Fruit fly (Drosophila melanogaster): ENCODE measurements around the gene LeuRS.

LeuRS gene

dm6 chr2L:3479697-3480442 lies 34.6 kb downstream of the LeuRS start (continued):
- no peak for TF ChIP-seq Abd-B (GFP tag; optimal IDR thresholded peaks at IDR 0.05)
- no peak for TF ChIP-seq pb (GFP tag; optimal IDR thresholded peaks at IDR 0.05)
- TF ChIP-seq ftz-f1 (GFP tag; optimal IDR thresholded peaks at IDR 0.05), result no peak
- no peak for TF ChIP-seq CG10959 (GFP tag; IDR thresholded peaks at IDR 0.05)
- no peak for TF ChIP-seq CG10321 (GFP tag; IDR thresholded peaks at IDR 0.05)
- no peak for TF ChIP-seq CG11723 (GFP tag; optimal IDR thresholded peaks at IDR 0.05)
- no peak for TF ChIP-seq Poxn (GFP tag; IDR thresholded peaks at IDR 0.05)
- TF ChIP-seq CG1233 (GFP tag; optimal IDR thresholded peaks at IDR 0.05), result no peak
- no peak for TF ChIP-seq Taf1 (GFP tag; IDR thresholded peaks at IDR 0.05)
- no peak for TF ChIP-seq CG17912 (GFP tag; optimal IDR thresholded peaks at IDR 0.05)
- no peak for TF ChIP-seq gsb-n (tag; optimal IDR thresholded peaks at IDR 0.05)
- no peak for TF ChIP-seq dysf (GFP tag; IDR thresholded peaks at IDR 0.05)
- no peak for TF ChIP-seq CG13296 (GFP tag; optimal IDR thresholded peaks at IDR 0.05)
- no peak for TF ChIP-seq CG8290 (GFP tag; optimal IDR thresholded peaks at IDR 0.05)
- no peak for TF ChIP-seq CG8290 (tag; optimal IDR thresholded peaks at IDR 0.05)
- no peak for TF ChIP-seq gcm2 (GFP tag; optimal IDR thresholded peaks at IDR 0.05)
- no peak for TF ChIP-seq mld (GFP tag; IDR thresholded peaks at IDR 0.05; ENCODE audit: partially characterized antibody)
- no peak for TF ChIP-seq CG11695 (GFP tag; IDR thresholded peaks at IDR 0.05)
- peak; percentile 52; the same call in 1 of the 3 replicates for TF ChIP-seq ci (GFP tag; IDR thresholded peaks at IDR 0.05)
- TF ChIP-seq Oli (tag; optimal IDR thresholded peaks at IDR 0.05), result no peak
- no peak for TF ChIP-seq Rx (GFP tag; IDR thresholded peaks at IDR 0.05)
- 0 out of 2 replicates have a peak, but pooled peaks have one; percentile 14 for TF ChIP-seq NFAT (GFP tag; IDR thresholded peaks at IDR 0.05)
- no peak for TF ChIP-seq gro (GFP tag; optimal IDR thresholded peaks at IDR 0.05)
- no peak for TF ChIP-seq fd64A (GFP tag; optimal IDR thresholded peaks at IDR 0.05)
- peak; percentile 58 for TF ChIP-seq Atf6 (GFP tag; IDR thresholded peaks at IDR 0.05)
- TF ChIP-seq Med (GFP tag), result peak; percentile 61
- TF ChIP-seq gce (GFP tag; IDR thresholded peaks at IDR 0.05), result no peak
- peak; percentile 14; the same call in 1 of the 2 replicates for TF ChIP-seq Adf1 (GFP tag; IDR thresholded peaks at IDR 0.05)
- TF ChIP-seq CG30431 (GFP tag; optimal IDR thresholded peaks at IDR 0.05), result no peak
- TF ChIP-seq Aef1 (GFP tag; IDR thresholded peaks at IDR 0.05), result no peak
- no peak for TF ChIP-seq Gsc (GFP tag; IDR thresholded peaks at IDR 0.05)
- TF ChIP-seq crp (GFP tag; optimal IDR thresholded peaks at IDR 0.05), result no peak
- TF ChIP-seq Spps (tag; optimal IDR thresholded peaks at IDR 0.05), result no peak
- no peak for TF ChIP-seq abd-A (tag; optimal IDR thresholded peaks at IDR 0.05)
- no peak for TF ChIP-seq CG10147 (GFP tag; optimal IDR thresholded peaks at IDR 0.05)
- TF ChIP-seq TFAM (GFP tag; optimal IDR thresholded peaks at IDR 0.05), result no peak
- no peak for TF ChIP-seq Dad (GFP tag; optimal IDR thresholded peaks at IDR 0.05)
- TF ChIP-seq eve (GFP tag; optimal IDR thresholded peaks at IDR 0.05), result no peak
- TF ChIP-seq eyg (GFP tag; optimal IDR thresholded peaks at IDR 0.05), result no peak
- no peak for TF ChIP-seq klu (GFP tag; IDR thresholded peaks at IDR 0.05)
- TF ChIP-seq mirr (GFP tag; optimal IDR thresholded peaks at IDR 0.05), result peak; percentile 18
- TF ChIP-seq p53 (GFP tag; optimal IDR thresholded peaks at IDR 0.05), result no peak
- no peak for TF ChIP-seq CG2678 (tag; optimal IDR thresholded peaks at IDR 0.05)
- TF ChIP-seq CG14860 (GFP tag; IDR thresholded peaks at IDR 0.05; ENCODE audit: partially characterized antibody), result no peak
- TF ChIP-seq CG4282 (GFP tag; optimal IDR thresholded peaks at IDR 0.05), result no peak
- no peak for TF ChIP-seq Dip2 (GFP tag; IDR thresholded peaks at IDR 0.05)
- no peak for TF ChIP-seq Xrp1 (GFP tag; IDR thresholded peaks at IDR 0.05)
- TF ChIP-seq trem (tag; optimal IDR thresholded peaks at IDR 0.05), result no peak
- TF ChIP-seq CG13624 (GFP tag; optimal IDR thresholded peaks at IDR 0.05), result peak; percentile 95
- TF ChIP-seq al (GFP tag; IDR thresholded peaks at IDR 0.05), result no peak
- TF ChIP-seq Hr51 (GFP tag; optimal IDR thresholded peaks at IDR 0.05), result no peak
- no peak for TF ChIP-seq CG1792 (GFP tag; optimal IDR thresholded peaks at IDR 0.05)
